Fruit fly (Drosophila melanogaster) S2 (cell line): ENCODE results near the gene CG10005.
A peak's percentile ranks its signal among the peaks of the same experiment; 100 is the strongest.
"Not testable (repeated sequence)": the region's sequence is repeated elsewhere in the genome, so short reads cannot be mapped to it uniquely, and the experiment has no call there.

Experiments used
- CG8478 ChIP-seq: fragments of >200 bp; optimal IDR thresholded peaks from 2 replicates; lab custom pipeline; 2018
- CTCF ChIP-seq, 2 experiments: fragments of >200 bp; optimal IDR thresholded peaks; 2 replicates each; lab custom pipeline; 2018

Gene CG10005

dm6 chr3R:11957388-11957787 lies 19.6 kb downstream of the CG10005 start:
- no peak for TF ChIP-seq CG8478 (lab: Kevin White, UChicago)
- TF ChIP-seq CTCF (optimal IDR thresholded peaks at IDR 0.05; lab: Kevin White, UChicago): no peak

DNA sequence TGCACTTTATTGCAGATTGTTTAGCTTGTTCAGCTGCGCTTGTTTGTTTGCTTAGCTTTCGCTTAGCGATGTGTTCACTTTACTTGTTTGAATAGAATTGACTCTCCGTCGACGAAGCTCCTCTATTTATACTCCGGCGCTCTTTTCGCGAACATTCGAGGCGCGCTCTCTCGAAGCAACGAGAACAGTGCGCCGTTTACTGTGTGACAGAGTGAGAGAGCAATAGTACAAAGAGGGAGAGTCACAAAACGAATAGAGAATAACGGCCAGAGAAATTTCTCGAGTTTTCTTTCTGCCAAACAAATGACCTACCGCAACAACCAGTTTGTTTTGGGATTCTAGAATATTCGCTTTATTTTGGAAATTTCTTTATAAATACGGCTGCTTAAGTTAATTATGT lies 20.6 kb downstream of the CG10005 start, which contains the start of gene Hsp70Aa:
Gene Hsp70Aa, minus strand, starts transcription at position 101 of the 400 bp plus-strand sequence.
- TF ChIP-seq CG8478 (lab: Kevin White, UChicago); CTCF (optimal IDR thresholded peaks at IDR 0.05; lab: Kevin White, UChicago): not testable (repeated sequence)

DNA sequence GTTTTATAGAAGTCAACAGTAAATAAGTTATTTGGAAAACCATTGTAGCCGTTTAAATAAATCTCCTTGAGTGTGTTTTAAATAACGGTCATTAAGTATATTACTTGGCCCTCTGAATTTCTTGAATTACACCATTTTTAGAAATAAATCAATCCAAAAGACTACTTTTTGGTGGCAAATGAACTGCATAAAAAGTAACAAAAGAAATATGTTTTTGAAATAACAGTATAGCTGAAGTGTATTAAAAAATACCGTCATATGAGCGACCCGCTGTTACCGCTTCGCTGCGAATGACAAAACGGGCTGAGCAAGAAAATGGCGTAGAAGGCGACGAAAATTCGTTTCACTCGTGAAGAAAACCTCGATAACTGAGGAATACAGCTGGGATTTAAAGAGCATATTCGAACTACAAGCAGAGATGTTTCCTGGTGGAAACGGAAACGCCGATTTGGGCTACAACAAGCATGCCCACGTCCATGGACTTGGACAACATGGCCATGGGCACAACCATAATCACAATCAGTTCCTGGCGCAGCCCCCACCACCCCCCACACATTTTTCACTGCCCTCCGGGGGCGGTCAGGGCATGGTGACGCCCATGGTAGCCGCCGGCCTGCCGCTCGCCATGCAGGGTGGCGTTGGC lies 27.5 kb downstream of the CG10005 start, which contains the start of gene CG31211:
Gene CG31211, plus strand, starts transcription at position 294 of the 643 bp plus-strand sequence.
- no peak for TF ChIP-seq CG8478 (lab: Kevin White, UChicago)
- TF ChIP-seq CTCF (optimal IDR thresholded peaks at IDR 0.05; lab: Kevin White, UChicago): no peak

- TF ChIP-seq CG8478 (lab: Kevin White, UChicago) (no peak), CTCF (optimal IDR thresholded peaks at IDR 0.05; lab: Kevin White, UChicago) (no peak)
These were observed 28.1 kb downstream of the CG10005 start, which contains the start of gene Cad87A for dm6 chr3R:11948903-11949358. Gene Cad87A (minus strand): TSS chr3R:11949129.

DNA sequence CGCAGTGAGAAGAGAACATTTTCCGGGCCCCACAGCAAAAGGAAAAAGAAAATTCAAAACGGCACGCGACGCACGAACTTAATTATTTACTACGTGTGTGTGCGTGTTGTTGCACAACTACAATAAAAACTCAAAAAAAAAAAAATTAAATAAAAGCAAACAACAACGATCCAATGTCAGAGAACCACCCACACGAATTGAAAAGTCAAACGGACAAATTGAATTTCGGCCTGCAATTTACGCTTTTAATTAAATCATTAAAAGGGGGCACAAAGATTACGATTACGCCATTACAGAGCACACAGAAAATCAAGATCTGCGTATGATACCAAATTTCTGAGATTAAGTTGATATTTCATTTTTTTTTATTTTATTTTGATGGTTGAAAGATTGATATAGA lies 29.0 kb downstream of the CG10005 start:
- no peak for TF ChIP-seq CTCF (optimal IDR thresholded peaks at IDR 0.05; lab: Kevin White, UChicago)
- no peak for TF ChIP-seq CG8478 (lab: Kevin White, UChicago)

dm6 chr3R:11947079-11947869 lies 29.7 kb downstream of the CG10005 start:
- TF ChIP-seq CG8478 (lab: Kevin White, UChicago) (no peak), CTCF (optimal IDR thresholded peaks at IDR 0.05; lab: Kevin White, UChicago) (no peak)

DNA sequence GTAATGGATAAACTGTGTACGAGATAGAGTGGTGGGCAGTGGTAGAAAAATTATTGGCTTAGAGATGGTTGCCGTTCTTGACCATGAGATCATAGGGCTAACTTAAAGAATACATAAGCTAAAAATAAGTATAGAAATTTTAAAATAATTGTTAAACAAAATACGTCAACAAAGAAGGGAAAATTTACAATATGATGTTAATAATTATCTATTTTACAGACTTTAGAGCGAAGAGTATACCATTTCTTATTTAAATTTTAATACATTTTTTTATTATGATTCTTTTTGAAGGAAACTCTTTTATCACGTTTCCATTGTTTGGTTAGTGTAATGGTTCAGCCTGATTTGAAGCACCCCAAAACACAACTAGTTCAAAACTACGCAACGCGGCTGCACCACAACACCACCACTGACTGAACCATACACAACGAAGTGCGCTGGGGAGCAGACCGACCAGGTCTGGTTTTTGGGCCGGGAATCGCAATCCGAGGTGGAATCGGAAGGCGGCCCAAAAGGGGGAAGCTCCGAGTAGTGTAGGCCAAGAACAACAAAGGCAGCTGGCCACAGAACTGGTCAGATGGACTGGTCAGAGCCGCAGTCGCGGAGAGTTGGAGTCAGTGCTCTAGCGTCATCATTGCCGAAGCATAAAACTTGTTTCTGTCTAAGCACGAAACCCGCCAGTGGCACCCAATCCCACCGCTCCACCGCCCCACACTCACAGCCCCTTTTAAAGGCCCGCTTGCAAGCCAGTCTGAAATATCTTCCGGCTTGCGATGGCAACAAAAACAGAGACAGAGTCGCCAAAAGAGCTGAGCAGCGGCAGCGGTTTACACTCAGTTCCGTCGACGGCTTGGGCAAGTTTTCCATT lies 31.3 kb downstream of the CG10005 start:
- TF ChIP-seq CTCF (optimal IDR thresholded peaks at IDR 0.05; lab: Kevin White, UChicago): no peak
- no peak for TF ChIP-seq CG8478 (lab: Kevin White, UChicago)

dm6 chr3R:11941116-11941515 lies 35.9 kb downstream of the CG10005 start:
- no peak for TF ChIP-seq CTCF (optimal IDR thresholded peaks at IDR 0.05; lab: Kevin White, UChicago)
- no peak for TF ChIP-seq CG8478 (lab: Kevin White, UChicago)

dm6 chr3R:11937427-11938114 lies 39.4 kb downstream of the CG10005 start:
- TF ChIP-seq CG8478 (lab: Kevin White, UChicago) (no peak), CTCF (optimal IDR thresholded peaks at IDR 0.05; lab: Kevin White, UChicago) (no peak)

DNA sequence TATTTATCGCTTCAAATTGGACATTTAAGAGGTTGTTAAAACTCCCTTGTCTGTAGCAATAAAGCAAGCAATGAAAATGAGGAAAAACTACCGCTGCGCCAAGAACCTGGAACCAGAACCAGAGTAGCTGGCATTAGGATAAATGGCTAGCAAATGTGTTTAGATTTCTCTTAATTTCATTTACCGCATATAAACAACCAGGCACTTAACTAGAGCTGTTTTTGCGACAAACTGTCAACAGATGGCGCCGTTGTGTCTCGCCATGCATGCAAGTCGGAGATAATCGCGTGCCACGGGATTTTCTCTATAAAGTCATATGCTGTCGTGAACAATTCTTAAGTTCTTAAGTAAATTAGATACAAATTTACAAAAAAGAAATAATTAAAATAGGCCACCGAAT lies 43.1 kb downstream of the CG10005 start:
- TF ChIP-seq CTCF (optimal IDR thresholded peaks at IDR 0.05; lab: Kevin White, UChicago) (peak; percentile 52 to 55), CG8478 (lab: Kevin White, UChicago) (no peak)

DNA sequence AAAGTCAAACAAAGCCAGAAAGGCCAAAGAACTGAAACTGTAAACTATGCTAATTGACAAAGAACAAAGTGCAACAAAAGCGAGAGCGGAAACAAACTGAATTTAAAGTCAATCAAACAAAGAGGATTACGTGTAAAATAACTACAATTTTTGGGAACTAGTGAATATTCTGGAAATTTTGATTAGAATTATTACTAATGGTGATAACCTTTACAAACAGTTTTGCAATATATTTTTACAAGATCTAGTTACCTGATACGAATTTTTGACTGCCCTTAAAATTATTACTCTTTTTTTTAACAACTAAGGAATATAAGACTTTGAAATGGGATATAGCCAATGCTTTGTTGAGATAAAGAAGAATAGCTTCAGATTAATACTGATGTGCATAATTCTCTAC lies 46.0 kb downstream of the CG10005 start, which contains the start of gene CG14731:
Gene CG14731, plus strand, starts transcription at position 301 of the 400 bp plus-strand sequence.
- TF ChIP-seq CG8478 (lab: Kevin White, UChicago): no peak
- no peak for TF ChIP-seq CTCF (optimal IDR thresholded peaks at IDR 0.05; lab: Kevin White, UChicago)
